Fruit fly (Drosophila melanogaster): ENCODE data around the gene CG33641.

DNA sequence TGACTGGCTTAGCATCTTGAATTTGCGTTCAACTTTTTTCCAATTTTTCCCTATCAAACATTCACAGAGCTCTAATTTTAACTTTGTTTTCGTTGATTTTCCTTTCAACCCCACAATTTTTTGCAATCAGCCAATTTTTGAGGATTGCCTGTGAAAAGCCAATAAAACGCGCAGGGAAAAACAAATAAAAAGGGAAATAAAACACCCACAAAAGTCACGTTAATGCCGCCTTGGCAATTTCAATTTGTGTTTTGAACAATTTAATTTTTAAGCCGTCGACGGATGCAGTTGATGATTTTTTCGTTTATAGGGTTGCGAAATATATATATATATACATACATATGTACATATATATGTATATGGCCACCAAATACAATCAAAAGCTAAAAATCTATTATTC is 40.1 kb downstream of the CG33641 start:
- TF ChIP-seq usp (GFP tag; optimal IDR thresholded peaks at IDR 0.05) (no peak), EcR (GFP tag; optimal IDR thresholded peaks at IDR 0.05) (no peak), pan (optimal IDR thresholded peaks at IDR 0.05) (no peak), CG8478 (optimal IDR thresholded peaks at IDR 0.05) (no peak), Dll (optimal IDR thresholded peaks at IDR 0.05) (no peak), psq (optimal IDR thresholded peaks at IDR 0.05) (no peak)
